Fruit fly (Drosophila melanogaster): ENCODE results near the gene CG7322.

DNA sequence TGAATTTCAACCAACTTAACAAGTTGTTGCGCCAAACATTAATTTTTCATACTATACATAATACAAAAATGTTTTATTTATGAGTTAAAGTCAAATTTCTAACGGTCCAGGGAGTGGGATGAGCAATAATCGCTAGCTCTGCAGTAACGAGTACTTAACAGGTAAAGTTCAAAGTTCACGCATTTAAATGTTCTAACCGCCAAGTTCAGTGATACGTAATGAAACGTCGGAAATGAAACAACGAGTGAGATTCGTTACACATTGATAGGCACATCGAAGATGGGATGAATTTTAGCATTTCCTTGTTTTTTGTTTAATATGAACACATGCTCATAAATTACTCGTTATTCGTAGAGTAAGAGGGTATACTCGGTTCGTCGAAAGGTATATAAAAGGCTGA is 45.4 kb downstream of the CG7322 start:
- TF ChIP-seq croc (GFP tag; conservative IDR thresholded peaks at IDR 0.05) (no peak), Aef1 (GFP tag; IDR thresholded peaks at IDR 0.05) (no peak)
